Fruit fly (Drosophila melanogaster) whole organism, wandering third instar larva: ENCODE results near the gene fbl.

Experiments used
- Abd-B ChIP-seq: fragments of >200 bp; optimal IDR thresholded peaks from 2 replicates; lab custom pipeline; 2017; ENCODE audit warnings: missing biosample characterization, missing genetic modification characterization
- CG32264 ChIP-seq: fragments of 200-800 bp; sonication (Bioruptor generic); optimal IDR thresholded peaks from 2 replicates; lab custom pipeline; 2016; ENCODE audit warnings: missing biosample characterization, missing genetic modification characterization
- CG9705 ChIP-seq: fragments of 200-800 bp; sonication (Bioruptor generic); optimal IDR thresholded peaks from 2 replicates; lab custom pipeline; 2018; ENCODE audit warnings: missing biosample characterization, mild to moderate bottlenecking, missing genetic modification characterization
- Dfd ChIP-seq: fragments of >200 bp; optimal IDR thresholded peaks from 2 replicates; lab custom pipeline; 2017; ENCODE audit warnings: missing biosample characterization, missing genetic modification characterization
- Dif ChIP-seq: fragments of 200-275, 200-300 bp; sonication (Bioruptor generic); optimal IDR thresholded peaks from 2 replicates; lab custom pipeline; 2018; ENCODE audit warnings: missing biosample characterization, missing genetic modification characterization; ENCODE audit not compliant: partially characterized antibody
- HLH106 ChIP-seq: fragments of 200-800 bp; optimal IDR thresholded peaks from 3 replicates; lab custom pipeline; 2019; ENCODE audit warnings: missing biosample characterization, mild to moderate bottlenecking, missing genetic modification characterization, moderate library complexity
- Hnf4 ChIP-seq: fragments of 200-800 bp; sonication (Bioruptor generic); optimal IDR thresholded peaks from 2 replicates; lab custom pipeline; 2016; ENCODE audit warnings: missing biosample characterization, mild to moderate bottlenecking, missing genetic modification characterization
- Hr83 ChIP-seq: fragments of 200-300 bp; sonication (Bioruptor generic); optimal IDR thresholded peaks from 2 replicates; lab custom pipeline; 2016; ENCODE audit warnings: missing biosample characterization, mild to moderate bottlenecking, missing genetic modification characterization, moderate library complexity; ENCODE audit not compliant: poor library complexity, severe bottlenecking
- Jra ChIP-seq: sonication (Bioruptor generic); optimal IDR thresholded peaks from 2 replicates; lab custom pipeline; 2016; ENCODE audit warnings: missing biosample characterization, missing genetic modification characterization
- Mio ChIP-seq: sonication (Bioruptor generic); optimal IDR thresholded peaks from 2 replicates; lab custom pipeline; 2016; ENCODE audit warnings: missing biosample characterization, missing genetic modification characterization
- Myc ChIP-seq: fragments of >200 bp; optimal IDR thresholded peaks from 2 replicates; lab custom pipeline; 2017
- N ChIP-seq: fragments of >200 bp; optimal IDR thresholded peaks from 2 replicates; lab custom pipeline; 2018; ENCODE audit warnings: missing biosample characterization, missing external identifiers, missing genetic modification characterization
- OdsH ChIP-seq: fragments of 200-800 bp; sonication (Bioruptor generic); optimal IDR thresholded peaks from 2 replicates; lab custom pipeline; 2016; ENCODE audit warnings: missing biosample characterization, mild to moderate bottlenecking, missing genetic modification characterization
- Rel ChIP-seq, 2 experiments: fragments of 200-800 bp; sonication (Bioruptor generic) in 1 of 2; optimal IDR thresholded peaks; 2 replicates in 1 of 2; 3 replicates in 1 of 2; lab custom pipeline; 2016 to 2019; ENCODE audit warnings: mild to moderate bottlenecking in 2 of 2, missing biosample characterization in 2 of 2, missing genetic modification characterization in 2 of 2, moderate library complexity in 1 of 2
- Sp1 ChIP-seq: fragments of 200-800 bp; sonication (Bioruptor generic); optimal IDR thresholded peaks from 3 replicates; lab custom pipeline; 2019; ENCODE audit warnings: missing biosample characterization, mild to moderate bottlenecking, missing genetic modification characterization, moderate library complexity
- Vsx2 ChIP-seq: fragments of 200-300, 225-300 bp; sonication (Bioruptor generic); optimal IDR thresholded peaks from 2 replicates; lab custom pipeline; 2018; ENCODE audit warnings: missing biosample characterization, missing genetic modification characterization; ENCODE audit not compliant: partially characterized antibody
- br ChIP-seq: fragments of 200-800 bp; sonication (Bioruptor generic); optimal IDR thresholded peaks from 2 replicates; lab custom pipeline; 2016; ENCODE audit warnings: missing biosample characterization, missing genetic modification characterization
- brk ChIP-seq: fragments of 200-800 bp; sonication (Bioruptor generic); optimal IDR thresholded peaks from 2 replicates; lab custom pipeline; 2016; ENCODE audit warnings: missing biosample characterization, mild to moderate bottlenecking, missing genetic modification characterization
- dl ChIP-seq, 2 experiments: fragments of 175-275, 200-275 bp in 1 of 2; fragments of 200-275 bp in 1 of 2; sonication (Bioruptor generic); optimal IDR thresholded peaks; lab custom pipeline; 2018; ENCODE audit warnings: mild to moderate bottlenecking in 2 of 2, missing biosample characterization in 2 of 2, missing genetic modification characterization in 2 of 2, moderate library complexity in 2 of 2; ENCODE audit not compliant: partially characterized antibody in 2 of 2, insufficient read depth in 1 of 2
- dmrt93B ChIP-seq: fragments of 200-800 bp; sonication (Bioruptor generic); optimal IDR thresholded peaks from 2 replicates; lab custom pipeline; 2018; ENCODE audit warnings: missing biosample characterization, mild to moderate bottlenecking, missing genetic modification characterization
- ey ChIP-seq: fragments of 200-800 bp; sonication (Bioruptor generic); optimal IDR thresholded peaks from 2 replicates; lab custom pipeline; 2016; ENCODE audit warnings: missing biosample characterization, missing genetic modification characterization
- foxo ChIP-seq, 2 experiments: fragments of 200-800 bp; sonication (Bioruptor generic); optimal IDR thresholded peaks; 2 replicates in 1 of 2; 3 replicates in 1 of 2; lab custom pipeline; 2016 to 2017; ENCODE audit warnings: missing biosample characterization in 2 of 2, missing genetic modification characterization in 2 of 2
- fru ChIP-seq: fragments of 200-800 bp; sonication (Bioruptor generic); optimal IDR thresholded peaks from 3 replicates; lab custom pipeline; 2016; ENCODE audit warnings: missing biosample characterization, mild to moderate bottlenecking, missing genetic modification characterization
- h ChIP-seq: fragments of 200-800 bp; sonication (Bioruptor generic); optimal IDR thresholded peaks from 3 replicates; lab custom pipeline; 2016; ENCODE audit warnings: missing biosample characterization, mild to moderate bottlenecking, missing genetic modification characterization
- lola ChIP-seq: fragments of >200 bp; optimal IDR thresholded peaks from 2 replicates; lab custom pipeline; 2017; ENCODE audit warnings: missing biosample characterization, missing genetic modification characterization
- pan ChIP-seq: fragments of >200 bp; optimal IDR thresholded peaks from 2 replicates; lab custom pipeline; 2017
- psq ChIP-seq: fragments of 200-800 bp; sonication (Bioruptor generic); optimal IDR thresholded peaks from 3 replicates; lab custom pipeline; 2017; ENCODE audit warnings: missing biosample characterization, mild to moderate bottlenecking, missing genetic modification characterization, moderate library complexity
- rgr ChIP-seq: fragments of 200-800 bp; sonication (Bioruptor generic); optimal IDR thresholded peaks from 3 replicates; lab custom pipeline; 2016; ENCODE audit warnings: missing biosample characterization, mild to moderate bottlenecking, missing genetic modification characterization
- sage ChIP-seq: fragments of 200-800 bp; sonication (Bioruptor generic); optimal IDR thresholded peaks from 2 replicates; lab custom pipeline; 2016; ENCODE audit warnings: missing biosample characterization, mild to moderate bottlenecking, missing genetic modification characterization
- sv ChIP-seq: fragments of 200-800 bp; sonication (Bioruptor generic); optimal IDR thresholded peaks from 3 replicates; lab custom pipeline; 2016; ENCODE audit warnings: missing biosample characterization, missing genetic modification characterization
- usp ChIP-seq: fragments of >200 bp; optimal IDR thresholded peaks from 2 replicates; lab custom pipeline; 2017; ENCODE audit warnings: missing biosample characterization, missing genetic modification characterization
- woc ChIP-seq: sonication (Bioruptor generic); optimal IDR thresholded peaks from 2 replicates; lab custom pipeline; 2016; ENCODE audit warnings: missing biosample characterization, mild to moderate bottlenecking, missing genetic modification characterization

fbl gene

dm6 chr3L:20395257-20395909 lies 11.2 kb downstream of the fbl start (continued):
- no peak for TF ChIP-seq lola
- no peak for TF ChIP-seq Rel (GFP tag; optimal IDR thresholded peaks at IDR 0.05; lab: Kevin White, UChicago)
- peak; percentile 91 for TF ChIP-seq Rel (tag; optimal IDR thresholded peaks at IDR 0.05; lab: Kevin White, UChicago)
- no peak for TF ChIP-seq Dif (GFP tag; lab: Kevin White, UChicago)
- peak; percentile 33 for TF ChIP-seq CG32264 (GFP tag; lab: Kevin White, UChicago)
- no peak for TF ChIP-seq pan (lab: Kevin White, UChicago)
- no peak for TF ChIP-seq Mio
- TF ChIP-seq Dfd (GFP tag; lab: Kevin White, UChicago), result no peak
- TF ChIP-seq brk (GFP tag; lab: Kevin White, UChicago), result peak; percentile 29
- no peak for TF ChIP-seq Myc (lab: Kevin White, UChicago)
- no peak for TF ChIP-seq Vsx2 (GFP tag; lab: Kevin White, UChicago)
- TF ChIP-seq foxo (GFP tag; optimal IDR thresholded peaks at IDR 0.05; lab: Kevin White, UChicago), result peak in 1 of 2 experiments; percentile 71

DNA sequence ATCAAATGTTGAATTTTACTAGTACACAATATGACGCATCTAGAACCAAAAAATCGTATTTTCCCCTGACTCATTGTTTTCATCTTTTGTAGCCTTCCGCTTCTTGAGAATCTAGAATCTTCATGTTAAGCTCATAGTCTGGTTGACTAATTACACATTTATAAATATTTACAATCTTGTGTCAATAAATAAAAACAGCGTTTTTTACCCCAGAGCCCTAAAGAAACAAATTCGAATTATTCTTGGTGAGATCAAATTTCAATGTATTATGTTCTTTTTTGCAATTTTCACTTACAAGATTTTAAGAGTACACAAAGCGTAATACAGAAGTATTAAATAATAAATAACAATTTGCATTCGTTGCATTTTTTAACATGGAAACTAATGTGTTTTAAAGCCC lies 11.8 kb downstream of the fbl start:
- TF ChIP-seq Abd-B (GFP tag; lab: Kevin White, UChicago), result no peak
- TF ChIP-seq, all 38 proteins: peak for 0

DNA sequence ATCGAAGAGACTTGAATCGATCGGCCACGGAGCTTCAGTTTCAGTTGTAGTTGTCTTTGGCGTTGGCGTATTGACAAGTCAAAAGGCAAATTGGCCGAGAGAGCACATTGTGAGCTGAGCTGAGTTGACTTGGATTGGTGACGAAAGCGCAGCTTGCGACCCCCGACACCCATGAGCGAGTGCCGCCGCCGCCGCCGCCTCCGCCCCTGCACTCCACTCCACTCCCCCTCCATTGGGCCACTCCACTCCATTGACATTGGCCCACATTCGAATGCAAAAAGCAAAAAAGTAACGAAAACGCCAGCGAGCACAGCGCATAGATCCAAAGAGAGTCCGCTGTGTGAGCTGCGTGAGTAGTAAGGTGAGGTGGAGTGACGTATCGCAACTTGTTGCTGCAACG lies 13.5 kb downstream of the fbl start:
- TF ChIP-seq dl (GFP tag; optimal IDR thresholded peaks at IDR 0.05; lab: Kevin White, UChicago; ENCODE audit: insufficient read depth in 1 of 2, partially characterized antibody in 2 of 2) (no peak), lola (no peak), Vsx2 (GFP tag; lab: Kevin White, UChicago) (no peak), OdsH (GFP tag; lab: Kevin White, UChicago) (no peak), N (no peak), br (GFP tag; lab: Kevin White, UChicago) (no peak), foxo (GFP tag; optimal IDR thresholded peaks at IDR 0.05; lab: Kevin White, UChicago) (no peak), Hr83 (GFP tag; lab: Kevin White, UChicago) (no peak), Rel (GFP tag; optimal IDR thresholded peaks at IDR 0.05; lab: Kevin White, UChicago) (no peak), Rel (tag; optimal IDR thresholded peaks at IDR 0.05; lab: Kevin White, UChicago) (no peak), ey (GFP tag; lab: Kevin White, UChicago) (no peak), usp (GFP tag; lab: Kevin White, UChicago) (no peak)
- TF ChIP-seq, all 38 proteins: peak for 0

DNA sequence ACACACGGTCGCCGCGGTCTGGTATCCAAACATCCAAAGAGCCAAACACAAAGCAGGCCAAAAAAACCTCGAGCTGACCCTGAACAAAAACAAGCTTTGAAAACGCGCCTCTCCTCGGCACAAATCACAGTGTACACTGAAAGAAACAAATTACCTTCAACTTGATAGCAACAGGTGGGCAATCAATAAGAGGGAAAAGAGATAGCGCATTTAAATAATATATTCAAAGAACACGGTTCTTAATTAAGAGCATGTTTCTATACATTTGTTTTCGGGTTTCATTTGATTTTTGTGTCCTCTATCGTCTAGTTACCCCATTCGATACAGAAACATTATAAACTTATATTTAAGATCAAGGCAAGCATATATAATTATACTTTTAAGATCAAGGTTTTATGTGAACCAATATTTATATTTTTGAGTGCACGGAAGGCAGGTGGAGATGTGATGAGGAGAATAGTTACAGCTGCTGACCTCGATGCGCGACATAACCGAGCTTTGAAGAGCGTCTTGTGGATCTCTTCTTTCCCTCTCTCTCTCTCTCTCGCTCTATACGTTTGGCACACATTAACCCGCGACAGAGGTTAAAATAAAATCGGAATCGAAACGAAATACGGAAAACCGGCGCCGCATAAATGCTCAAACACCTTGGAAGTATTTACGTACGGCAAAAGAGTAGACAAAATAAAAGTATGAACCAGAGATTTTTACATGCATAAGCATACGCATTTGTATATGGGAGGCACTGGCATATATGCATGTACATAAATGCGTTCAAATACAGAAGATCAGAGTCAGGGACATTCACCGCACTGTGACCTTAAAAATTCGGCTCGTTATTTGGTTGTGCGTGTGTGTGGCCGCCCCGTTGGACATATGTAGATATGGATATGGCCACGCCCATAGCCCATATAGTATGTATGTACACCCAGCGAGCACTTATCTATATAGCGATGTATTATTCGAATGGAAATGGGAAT lies 14.3 kb downstream of the fbl start:
- TF ChIP-seq lola, result no peak
- peak; percentile 64 for TF ChIP-seq brk (GFP tag; lab: Kevin White, UChicago)
- TF ChIP-seq Jra (GFP tag; lab: Kevin White, UChicago), result peak; percentile 17
- TF ChIP-seq OdsH (GFP tag; lab: Kevin White, UChicago), result peak; percentile 66
- peak; percentile 55 for TF ChIP-seq woc (GFP tag; lab: Kevin White, UChicago)
- peak; percentile 21 for TF ChIP-seq dmrt93B (GFP tag; lab: Kevin White, UChicago)
- peak; percentile 60 for TF ChIP-seq Sp1 (GFP tag; lab: Kevin White, UChicago)
- TF ChIP-seq CG9705 (GFP tag; lab: Kevin White, UChicago), result peak; percentile 6
- TF ChIP-seq sv (GFP tag; lab: Kevin White, UChicago), result peak; percentile 82
- TF ChIP-seq br (GFP tag; lab: Kevin White, UChicago), result peak; percentile 69
- peak; percentile 76 for TF ChIP-seq h (GFP tag; lab: Kevin White, UChicago)
- TF ChIP-seq HLH106, result peak; percentile 59
- peak; percentile 75 for TF ChIP-seq rgr (GFP tag; lab: Kevin White, UChicago)
- TF ChIP-seq Myc (lab: Kevin White, UChicago), result no peak
- peak; percentile 14 for TF ChIP-seq Dif (GFP tag; lab: Kevin White, UChicago)
- peak; percentile 59 for TF ChIP-seq psq (GFP tag; lab: Kevin White, UChicago)
- TF ChIP-seq fru (GFP tag; lab: Kevin White, UChicago), result peak; percentile 69
- peak; percentile 72 for TF ChIP-seq ey (GFP tag; lab: Kevin White, UChicago)
- no peak for TF ChIP-seq Vsx2 (GFP tag; lab: Kevin White, UChicago)
- TF ChIP-seq sage (GFP tag; lab: Kevin White, UChicago), result peak; percentile 19
- TF ChIP-seq Mio, result no peak
- TF ChIP-seq usp (GFP tag; lab: Kevin White, UChicago), result no peak
- TF ChIP-seq foxo (GFP tag; optimal IDR thresholded peaks at IDR 0.05; lab: Kevin White, UChicago), result peak in 1 of 2 experiments; percentile 79
- TF ChIP-seq Hnf4 (GFP tag; lab: Kevin White, UChicago), result peak; percentile 25
